Fruit fly (Drosophila melanogaster) whole organism, wandering third instar larva: ENCODE results near the gene RpL17.
A peak's percentile ranks its signal among the peaks of the same experiment; 100 is the strongest.

Experiments
- Abd-B ChIP-seq: fragments of >200 bp; optimal IDR thresholded peaks from 2 replicates; lab custom pipeline; 2017; ENCODE audit warnings: missing biosample characterization, missing genetic modification characterization
- CG32264 ChIP-seq: fragments of 200-800 bp; sonication (Bioruptor generic); optimal IDR thresholded peaks from 2 replicates; lab custom pipeline; 2016; ENCODE audit warnings: missing biosample characterization, missing genetic modification characterization
- CG9705 ChIP-seq: fragments of 200-800 bp; sonication (Bioruptor generic); optimal IDR thresholded peaks from 2 replicates; lab custom pipeline; 2018; ENCODE audit warnings: missing biosample characterization, mild to moderate bottlenecking, missing genetic modification characterization
- CrebA ChIP-seq: fragments of 200-800 bp; sonication (Bioruptor generic); optimal IDR thresholded peaks from 2 replicates; lab custom pipeline; 2016; ENCODE audit warnings: missing biosample characterization, mild to moderate bottlenecking, missing genetic modification characterization, borderline replicate concordance
- Dfd ChIP-seq: fragments of >200 bp; optimal IDR thresholded peaks from 2 replicates; lab custom pipeline; 2017; ENCODE audit warnings: missing biosample characterization, missing genetic modification characterization
- Dif ChIP-seq: fragments of 200-275, 200-300 bp; sonication (Bioruptor generic); optimal IDR thresholded peaks from 2 replicates; lab custom pipeline; 2018; ENCODE audit warnings: missing biosample characterization, missing genetic modification characterization; ENCODE audit not compliant: partially characterized antibody
- GATAd ChIP-seq: sonication (Bioruptor generic); optimal IDR thresholded peaks from 2 replicates; lab custom pipeline; 2016; ENCODE audit warnings: missing biosample characterization, missing genetic modification characterization
- HLH106 ChIP-seq: fragments of 200-800 bp; optimal IDR thresholded peaks from 3 replicates; lab custom pipeline; 2019; ENCODE audit warnings: missing biosample characterization, mild to moderate bottlenecking, missing genetic modification characterization, moderate library complexity
- Hnf4 ChIP-seq: fragments of 200-800 bp; sonication (Bioruptor generic); optimal IDR thresholded peaks from 2 replicates; lab custom pipeline; 2016; ENCODE audit warnings: missing biosample characterization, mild to moderate bottlenecking, missing genetic modification characterization
- Hr78 ChIP-seq: fragments of >200 bp; optimal IDR thresholded peaks from 2 replicates; lab custom pipeline; 2017; ENCODE audit warnings: missing biosample characterization, missing genetic modification characterization
- Hr83 ChIP-seq: fragments of 200-300 bp; sonication (Bioruptor generic); optimal IDR thresholded peaks from 2 replicates; lab custom pipeline; 2016; ENCODE audit warnings: missing biosample characterization, mild to moderate bottlenecking, missing genetic modification characterization, moderate library complexity; ENCODE audit not compliant: poor library complexity, severe bottlenecking
- Mio ChIP-seq: sonication (Bioruptor generic); optimal IDR thresholded peaks from 2 replicates; lab custom pipeline; 2016; ENCODE audit warnings: missing biosample characterization, missing genetic modification characterization
- N ChIP-seq: fragments of >200 bp; optimal IDR thresholded peaks from 2 replicates; lab custom pipeline; 2018; ENCODE audit warnings: missing biosample characterization, missing external identifiers, missing genetic modification characterization
- OdsH ChIP-seq: fragments of 200-800 bp; sonication (Bioruptor generic); optimal IDR thresholded peaks from 2 replicates; lab custom pipeline; 2016; ENCODE audit warnings: missing biosample characterization, mild to moderate bottlenecking, missing genetic modification characterization
- Rel ChIP-seq, 2 experiments: fragments of 200-800 bp; sonication (Bioruptor generic) in 1 of 2; optimal IDR thresholded peaks; 2 replicates in 1 of 2; 3 replicates in 1 of 2; lab custom pipeline; 2016 to 2019; ENCODE audit warnings: mild to moderate bottlenecking in 2 of 2, missing biosample characterization in 2 of 2, missing genetic modification characterization in 2 of 2, moderate library complexity in 1 of 2
- Sp1 ChIP-seq: fragments of 200-800 bp; sonication (Bioruptor generic); optimal IDR thresholded peaks from 3 replicates; lab custom pipeline; 2019; ENCODE audit warnings: missing biosample characterization, mild to moderate bottlenecking, missing genetic modification characterization, moderate library complexity
- Vsx2 ChIP-seq: fragments of 200-300, 225-300 bp; sonication (Bioruptor generic); optimal IDR thresholded peaks from 2 replicates; lab custom pipeline; 2018; ENCODE audit warnings: missing biosample characterization, missing genetic modification characterization; ENCODE audit not compliant: partially characterized antibody
- br ChIP-seq: fragments of 200-800 bp; sonication (Bioruptor generic); optimal IDR thresholded peaks from 2 replicates; lab custom pipeline; 2016; ENCODE audit warnings: missing biosample characterization, missing genetic modification characterization
- brk ChIP-seq: fragments of 200-800 bp; sonication (Bioruptor generic); optimal IDR thresholded peaks from 2 replicates; lab custom pipeline; 2016; ENCODE audit warnings: missing biosample characterization, mild to moderate bottlenecking, missing genetic modification characterization
- dl ChIP-seq, 2 experiments: fragments of 175-275, 200-275 bp in 1 of 2; fragments of 200-275 bp in 1 of 2; sonication (Bioruptor generic); optimal IDR thresholded peaks; lab custom pipeline; 2018; ENCODE audit warnings: mild to moderate bottlenecking in 2 of 2, missing biosample characterization in 2 of 2, missing genetic modification characterization in 2 of 2, moderate library complexity in 2 of 2; ENCODE audit not compliant: partially characterized antibody in 2 of 2, insufficient read depth in 1 of 2
- dmrt93B ChIP-seq: fragments of 200-800 bp; sonication (Bioruptor generic); optimal IDR thresholded peaks from 2 replicates; lab custom pipeline; 2018; ENCODE audit warnings: missing biosample characterization, mild to moderate bottlenecking, missing genetic modification characterization
- dsf ChIP-seq: sonication (Bioruptor generic); optimal IDR thresholded peaks from 2 replicates; lab custom pipeline; 2016; ENCODE audit warnings: missing biosample characterization, missing genetic modification characterization, borderline replicate concordance
- ey ChIP-seq: fragments of 200-800 bp; sonication (Bioruptor generic); optimal IDR thresholded peaks from 2 replicates; lab custom pipeline; 2016; ENCODE audit warnings: missing biosample characterization, missing genetic modification characterization
- foxo ChIP-seq, 2 experiments: fragments of 200-800 bp; sonication (Bioruptor generic); optimal IDR thresholded peaks; 2 replicates in 1 of 2; 3 replicates in 1 of 2; lab custom pipeline; 2016 to 2017; ENCODE audit warnings: missing biosample characterization in 2 of 2, missing genetic modification characterization in 2 of 2
- h ChIP-seq: fragments of 200-800 bp; sonication (Bioruptor generic); optimal IDR thresholded peaks from 3 replicates; lab custom pipeline; 2016; ENCODE audit warnings: missing biosample characterization, mild to moderate bottlenecking, missing genetic modification characterization
- lola ChIP-seq: fragments of >200 bp; optimal IDR thresholded peaks from 2 replicates; lab custom pipeline; 2017; ENCODE audit warnings: missing biosample characterization, missing genetic modification characterization
- psq ChIP-seq: fragments of 200-800 bp; sonication (Bioruptor generic); optimal IDR thresholded peaks from 3 replicates; lab custom pipeline; 2017; ENCODE audit warnings: missing biosample characterization, mild to moderate bottlenecking, missing genetic modification characterization, moderate library complexity
- rgr ChIP-seq: fragments of 200-800 bp; sonication (Bioruptor generic); optimal IDR thresholded peaks from 3 replicates; lab custom pipeline; 2016; ENCODE audit warnings: missing biosample characterization, mild to moderate bottlenecking, missing genetic modification characterization
- sage ChIP-seq: fragments of 200-800 bp; sonication (Bioruptor generic); optimal IDR thresholded peaks from 2 replicates; lab custom pipeline; 2016; ENCODE audit warnings: missing biosample characterization, mild to moderate bottlenecking, missing genetic modification characterization
- sv ChIP-seq: fragments of 200-800 bp; sonication (Bioruptor generic); optimal IDR thresholded peaks from 3 replicates; lab custom pipeline; 2016; ENCODE audit warnings: missing biosample characterization, missing genetic modification characterization
- tai ChIP-seq: sonication (Bioruptor generic); optimal IDR thresholded peaks from 2 replicates; lab custom pipeline; 2016; ENCODE audit warnings: missing biosample characterization, missing genetic modification characterization
- woc ChIP-seq: sonication (Bioruptor generic); optimal IDR thresholded peaks from 2 replicates; lab custom pipeline; 2016; ENCODE audit warnings: missing biosample characterization, mild to moderate bottlenecking, missing genetic modification characterization

RpL17 gene

DNA sequence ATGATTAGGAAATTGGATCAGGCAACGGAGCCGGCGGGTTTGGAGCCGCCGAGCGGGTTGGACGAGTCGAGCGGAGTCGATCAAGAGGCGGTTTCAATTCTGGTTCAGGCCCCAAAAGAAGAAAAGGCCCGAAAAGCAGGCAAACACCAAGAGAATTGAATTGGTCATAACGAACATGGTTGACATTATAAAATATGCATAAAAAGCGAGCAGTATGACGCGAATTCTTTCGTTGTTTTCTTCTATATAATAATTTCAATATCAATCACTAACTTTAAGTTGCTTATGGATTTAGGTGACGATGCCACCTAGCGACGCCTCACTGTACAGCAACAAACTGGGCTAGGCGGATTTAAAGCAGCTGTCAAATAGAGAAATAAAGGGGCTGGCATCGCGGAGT lies 48.9 kb upstream of the RpL17 start:
- TF ChIP-seq HLH106 (tag; lab: Kevin White, UChicago): no peak
- TF ChIP-seq Hr83 (GFP tag; lab: Kevin White, UChicago): no peak
- TF ChIP-seq Abd-B (GFP tag; lab: Kevin White, UChicago): no peak
- no peak for TF ChIP-seq Mio (GFP tag; lab: Kevin White, UChicago)
- TF ChIP-seq ey: no peak
- TF ChIP-seq Rel (GFP tag; optimal IDR thresholded peaks at IDR 0.05; lab: Kevin White, UChicago): no peak
- no peak for TF ChIP-seq Rel (tag; optimal IDR thresholded peaks at IDR 0.05; lab: Kevin White, UChicago)
- no peak for TF ChIP-seq N (GFP tag; lab: Kevin White, UChicago)
- no peak for TF ChIP-seq dmrt93B (GFP tag; lab: Kevin White, UChicago)
- no peak for TF ChIP-seq Hr78 (GFP tag; lab: Kevin White, UChicago)
- TF ChIP-seq rgr (GFP tag; lab: Kevin White, UChicago): no peak
- TF ChIP-seq Vsx2 (GFP tag; lab: Kevin White, UChicago): no peak
- TF ChIP-seq OdsH (GFP tag; lab: Kevin White, UChicago): no peak
- no peak for TF ChIP-seq brk (GFP tag; lab: Kevin White, UChicago)
- TF ChIP-seq foxo (GFP tag; optimal IDR thresholded peaks at IDR 0.05; lab: Kevin White, UChicago): no peak
- TF ChIP-seq CG9705: no peak
- TF ChIP-seq CG32264: no peak
- no peak for TF ChIP-seq h (GFP tag; lab: Kevin White, UChicago)
- no peak for TF ChIP-seq CrebA
- no peak for TF ChIP-seq Hnf4 (GFP tag; lab: Kevin White, UChicago)

DNA sequence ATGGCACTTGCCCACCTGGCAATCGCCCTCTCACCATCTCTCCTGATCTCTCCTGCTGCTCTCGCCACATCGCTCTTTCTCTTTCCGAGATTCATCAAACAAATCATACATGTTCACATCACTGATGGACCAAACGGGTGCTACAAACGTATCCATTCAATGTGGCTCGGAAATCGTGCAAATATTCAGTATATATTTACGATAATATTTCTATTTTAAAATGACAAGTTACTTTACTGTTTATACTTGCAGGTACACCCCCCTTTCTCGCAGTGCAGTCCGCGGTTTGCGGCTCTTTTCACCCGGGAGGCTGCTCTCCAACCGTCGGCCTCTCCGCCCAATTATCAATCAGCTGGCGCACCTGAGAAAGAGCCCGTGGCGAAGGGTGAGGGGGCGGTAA lies 47.5 kb upstream of the RpL17 start:
- TF ChIP-seq h (GFP tag; lab: Kevin White, UChicago) (peak; percentile 76), Vsx2 (GFP tag; lab: Kevin White, UChicago) (no peak), brk (GFP tag; lab: Kevin White, UChicago) (no peak), foxo (GFP tag; optimal IDR thresholded peaks at IDR 0.05; lab: Kevin White, UChicago) (peak in 1 of 2 experiments; percentile 74), sage (GFP tag; lab: Kevin White, UChicago) (peak; percentile 22), Sp1 (GFP tag; lab: Kevin White, UChicago) (peak; percentile 55), br (GFP tag; lab: Kevin White, UChicago) (peak; percentile 65), rgr (GFP tag; lab: Kevin White, UChicago) (peak; percentile 78), ey (peak; percentile 71), OdsH (GFP tag; lab: Kevin White, UChicago) (peak; percentile 74), Dif (peak; percentile 2), woc (GFP tag; lab: Kevin White, UChicago) (peak; percentile 33), tai (GFP tag; lab: Kevin White, UChicago) (no peak), lola (GFP tag; lab: Kevin White, UChicago) (no peak), Dfd (GFP tag; lab: Kevin White, UChicago) (no peak), dsf (GFP tag; lab: Kevin White, UChicago) (no peak), dmrt93B (GFP tag; lab: Kevin White, UChicago) (peak; percentile 41), Hr78 (GFP tag; lab: Kevin White, UChicago) (no peak), CG32264 (peak; percentile 12), psq (GFP tag; lab: Kevin White, UChicago) (peak; percentile 54), sv (GFP tag; lab: Kevin White, UChicago) (no peak), HLH106 (tag; lab: Kevin White, UChicago) (peak; percentile 50)
- TF ChIP-seq, all 38 proteins: peak for 14

DNA sequence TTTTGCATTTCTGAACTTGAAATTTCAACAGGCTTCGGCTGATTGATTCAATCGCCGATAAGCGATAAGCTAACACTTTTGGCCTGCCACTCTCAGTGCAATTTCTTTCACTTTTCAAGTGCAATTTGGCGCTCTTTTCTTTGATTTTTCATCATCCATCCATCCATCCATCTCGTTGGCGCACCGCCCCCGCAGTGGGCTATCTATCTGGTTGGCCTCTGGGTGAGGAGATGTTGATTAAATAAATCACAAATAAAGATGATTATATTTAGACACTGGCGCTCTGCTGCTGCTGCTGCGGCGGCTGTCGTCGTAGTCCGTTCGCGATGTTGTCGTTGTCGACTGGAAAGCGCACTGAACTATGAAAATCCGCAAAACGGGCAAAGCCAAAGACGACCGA lies 46.9 kb upstream of the RpL17 start:
- TF ChIP-seq tai (GFP tag; lab: Kevin White, UChicago) (no peak), Dif (no peak), CG32264 (no peak), GATAd (GFP tag; lab: Kevin White, UChicago) (no peak), dl (GFP tag; optimal IDR thresholded peaks at IDR 0.05; lab: Kevin White, UChicago; ENCODE audit: insufficient read depth in 1 of 2, partially characterized antibody in 2 of 2) (no peak), Mio (GFP tag; lab: Kevin White, UChicago) (no peak), h (GFP tag; lab: Kevin White, UChicago) (no peak), Abd-B (GFP tag; lab: Kevin White, UChicago) (no peak), Hnf4 (GFP tag; lab: Kevin White, UChicago) (no peak), OdsH (GFP tag; lab: Kevin White, UChicago) (no peak), dmrt93B (GFP tag; lab: Kevin White, UChicago) (no peak), ey (no peak)
